Worm (Caenorhabditis elegans) whole organism, young adult: ENCODE data around the gene efn-2.

Experiments used
- B0019.2 ChIP-seq: fragments of 200-800 bp; sonication (Bioruptor generic); conservative IDR thresholded peaks from 2 replicates; pipeline ENCODE4 v1.3.6; 2022; ENCODE audit warnings: missing genetic modification reagents, missing genetic modification characterization, missing compliant biosample characterization
- B0035.1 ChIP-seq: sonication (generic microtip); optimal IDR thresholded peaks from 2 replicates; lab custom pipeline; 2016; ENCODE audit warnings: missing genetic modification characterization, mild to moderate bottlenecking, missing compliant biosample characterization, missing genotype, missing genetic modification reagents
- B0261.1 ChIP-seq: sonication (generic microtip); optimal IDR thresholded peaks from 2 replicates; lab custom pipeline; 2016; ENCODE audit warnings: mild to moderate bottlenecking, missing genetic modification characterization, moderate library complexity, missing compliant biosample characterization
- C06A6.2 ChIP-seq: fragments of 200-800 bp; sonication (Bioruptor generic); conservative IDR thresholded peaks from 2 replicates; pipeline ENCODE4 v1.3.6; 2022; ENCODE audit warnings: missing genetic modification characterization, missing compliant biosample characterization
- C17E4.6 ChIP-seq: fragments of 200-800 bp; sonication (Bioruptor generic); IDR thresholded peaks from 2 replicates; pipeline ENCODE4 v1.3.6; 2022; ENCODE audit warnings: missing genetic modification reagents, missing genetic modification characterization, missing compliant biosample characterization
- F33H1.4 ChIP-seq: fragments of 200-800 bp; sonication (Bioruptor generic); IDR thresholded peaks from 2 replicates; pipeline ENCODE4 v1.3.6; 2022; ENCODE audit warnings: missing genetic modification reagents, missing genetic modification characterization, missing compliant biosample characterization
- F55B11.4 ChIP-seq: sonication (generic microtip); optimal IDR thresholded peaks from 2 replicates; lab custom pipeline; 2016; ENCODE audit warnings: missing compliant biosample characterization, missing genetic modification characterization, borderline replicate concordance; ENCODE audit not compliant: insufficient read depth
- F57A8.1 ChIP-seq: fragments of 200-800 bp; sonication (Bioruptor generic); optimal IDR thresholded peaks from 2 replicates; lab custom pipeline; 2018; ENCODE audit warnings: mild to moderate bottlenecking, missing genetic modification characterization, moderate library complexity, missing compliant biosample characterization
- F57C9.4 ChIP-seq: sonication (generic microtip); optimal IDR thresholded peaks from 2 replicates; lab custom pipeline; 2017; ENCODE audit warnings: mild to moderate bottlenecking, missing genetic modification characterization, missing compliant biosample characterization
- K11D2.4 ChIP-seq: fragments of 200-800 bp; sonication (Bioruptor generic); IDR thresholded peaks from 2 replicates; pipeline ENCODE4 v1.3.6; 2022; ENCODE audit warnings: missing genetic modification reagents, missing genetic modification characterization, missing compliant biosample characterization
- K12H6.12 ChIP-seq: fragments of 200-800 bp; sonication (Bioruptor generic); optimal IDR thresholded peaks from 2 replicates; lab custom pipeline; 2018; ENCODE audit warnings: mild to moderate bottlenecking, missing genetic modification characterization, missing compliant biosample characterization
- T26A5.8 ChIP-seq: sonication (generic microtip); optimal IDR thresholded peaks from 2 replicates; lab custom pipeline; 2016; ENCODE audit warnings: missing genetic modification characterization, missing compliant biosample characterization
- Y56A3A.18 ChIP-seq: fragments of 200-800 bp; sonication (Bioruptor generic); IDR thresholded peaks from 2 replicates; pipeline ENCODE4 v1.3.6; 2022; ENCODE audit warnings: missing genetic modification reagents, missing genetic modification characterization, missing compliant biosample characterization
- atf-7 ChIP-seq: sonication (generic microtip); optimal IDR thresholded peaks from 2 replicates; lab custom pipeline; 2017; ENCODE audit warnings: mild to moderate bottlenecking, missing genetic modification characterization, missing compliant biosample characterization
- attf-6 ChIP-seq: fragments of 200-800 bp; sonication (Bioruptor generic); IDR thresholded peaks from 2 replicates; pipeline ENCODE4 v1.3.6; 2022; ENCODE audit warnings: missing genetic modification reagents, missing genetic modification characterization, missing compliant biosample characterization
- ccch-3 ChIP-seq: fragments of 200-800 bp; sonication (Bioruptor generic); optimal IDR thresholded peaks from 2 replicates; lab custom pipeline; 2018; ENCODE audit warnings: mild to moderate bottlenecking, missing genetic modification characterization, missing compliant biosample characterization
- ceh-27 ChIP-seq: fragments of 200-800 bp; sonication (Bioruptor generic); optimal IDR thresholded peaks from 2 replicates; lab custom pipeline; 2018; ENCODE audit warnings: mild to moderate bottlenecking, missing genetic modification characterization, moderate library complexity, missing compliant biosample characterization
- ceh-79 ChIP-seq: sonication (generic microtip); optimal IDR thresholded peaks from 2 replicates; lab custom pipeline; 2017; ENCODE audit warnings: mild to moderate bottlenecking, missing genetic modification characterization, missing compliant biosample characterization
- dox-1 ChIP-seq: fragments of 200-800 bp; sonication (Bioruptor generic); IDR thresholded peaks from 2 replicates; pipeline ENCODE4 v1.3.6; 2022; ENCODE audit warnings: missing genetic modification reagents, missing genetic modification characterization, missing compliant biosample characterization
- dpff-1 ChIP-seq: sonication (generic microtip); optimal IDR thresholded peaks from 2 replicates; lab custom pipeline; 2017; ENCODE audit warnings: mild to moderate bottlenecking, missing genetic modification characterization, missing compliant biosample characterization
- dpl-1 ChIP-seq: fragments of 150-350 bp; optimal IDR thresholded peaks from 2 replicates; lab custom pipeline; 2014; ENCODE audit warnings: missing biosample characterization, missing genetic modification reagents, missing genetic modification characterization
- efl-1 ChIP-seq: fragments of 150-350 bp; optimal IDR thresholded peaks from 2 replicates; lab custom pipeline; 2014; ENCODE audit warnings: missing biosample characterization, missing genetic modification reagents, missing genetic modification characterization
- egl-18 ChIP-seq: fragments of 200-800 bp; sonication (Bioruptor generic); IDR thresholded peaks from 2 replicates; pipeline ENCODE4 v1.3.6; 2022; ENCODE audit warnings: missing genetic modification reagents, missing genetic modification characterization, missing compliant biosample characterization
- egl-44 ChIP-seq: fragments of 200-800 bp; sonication (Bioruptor generic); IDR thresholded peaks from 2 replicates; pipeline ENCODE4 v1.3.6; 2022; ENCODE audit warnings: missing genetic modification reagents, missing genetic modification characterization, missing compliant biosample characterization
- hsf-1 ChIP-seq: fragments of 200-800 bp; sonication (Bioruptor generic); IDR thresholded peaks from 2 replicates; pipeline ENCODE4 v1.3.6; 2022; ENCODE audit warnings: missing genetic modification reagents, missing genetic modification characterization, missing compliant biosample characterization
- lin-35 ChIP-seq, 3 experiments: fragments of 150-350 bp in 2 of 3; sonication (generic microtip) in 1 of 3; optimal IDR thresholded peaks; 2 replicates each; lab custom pipeline; 2014 to 2018; ENCODE audit warnings: missing biosample characterization in 3 of 3, missing genetic modification characterization in 3 of 3, missing genetic modification reagents in 3 of 3
- madf-10 ChIP-seq: sonication (generic microtip); optimal IDR thresholded peaks from 2 replicates; lab custom pipeline; 2016; ENCODE audit warnings: mild to moderate bottlenecking, missing genetic modification characterization, missing compliant biosample characterization
- mes-4 ChIP-seq: sonication (generic microtip); optimal IDR thresholded peaks from 2 replicates; lab custom pipeline; 2016; ENCODE audit warnings: missing genotype, missing genetic modification characterization, missing compliant biosample characterization
- mxl-1 ChIP-seq: sonication (generic microtip); optimal IDR thresholded peaks from 2 replicates; lab custom pipeline; 2016; ENCODE audit warnings: missing genetic modification characterization, missing compliant biosample characterization
- nhr-90 ChIP-seq: sonication (generic microtip); optimal IDR thresholded peaks from 2 replicates; lab custom pipeline; 2016; ENCODE audit warnings: missing genotype, mild to moderate bottlenecking, missing genetic modification characterization, missing compliant biosample characterization
- repo-1 ChIP-seq: sonication (generic microtip); optimal IDR thresholded peaks from 2 replicates; lab custom pipeline; 2017; ENCODE audit warnings: mild to moderate bottlenecking, missing genetic modification characterization, missing compliant biosample characterization
- rpc-1 ChIP-seq, 2 experiments: fragments of 150-350 bp in 1 of 2; sonication (generic microtip) in 1 of 2; optimal IDR thresholded peaks; 2 replicates each; lab custom pipeline; 2014 to 2018; ENCODE audit warnings: missing biosample characterization in 1 of 2, missing genetic modification characterization in 1 of 2, missing genetic modification reagents in 1 of 2, missing genotype in 1 of 2
- sptf-2 ChIP-seq: fragments of 200-800 bp; sonication (Bioruptor generic); optimal IDR thresholded peaks from 2 replicates; lab custom pipeline; 2018; ENCODE audit warnings: mild to moderate bottlenecking, missing genetic modification characterization, missing compliant biosample characterization
- xnd-1 ChIP-seq: sonication (generic microtip); optimal IDR thresholded peaks from 2 replicates; lab custom pipeline; 2016; ENCODE audit warnings: missing genotype, missing genetic modification reagents, missing genetic modification characterization, missing compliant biosample characterization
- ztf-25 ChIP-seq: fragments of 200-800 bp; sonication (Bioruptor generic); IDR thresholded peaks from 2 replicates; pipeline ENCODE4 v1.3.6; 2022; ENCODE audit warnings: missing genetic modification reagents, missing genetic modification characterization, missing compliant biosample characterization
- ztf-6 ChIP-seq: fragments of 200-800 bp; sonication (Bioruptor generic); IDR thresholded peaks from 2 replicates; pipeline ENCODE4 v1.3.6; 2022; ENCODE audit warnings: missing genetic modification reagents, missing genetic modification characterization, missing compliant biosample characterization

Gene efn-2

ce11 chrIV:10576050-10576449, at the start of gene efn-2:
Gene efn-2 (plus strand): TSS chrIV:10576350.
- TF ChIP-seq ceh-79 (tag; lab: Kevin White, UChicago): no peak
- no peak for TF ChIP-seq egl-18 (GFP tag; lab: Robert Waterston, UW)
- TF ChIP-seq xnd-1 (tag; lab: Kevin White, UChicago): no peak
- TF ChIP-seq atf-7 (tag; lab: Kevin White, UChicago): no peak
- TF ChIP-seq rpc-1 (optimal IDR thresholded peaks at IDR 0.05; lab: Kevin White, UChicago): no peak
- no peak for TF ChIP-seq rpc-1 (tag; optimal IDR thresholded peaks at IDR 0.05; lab: Kevin White, UChicago)
- no peak for TF ChIP-seq madf-10 (tag; lab: Kevin White, UChicago)
- no peak for TF ChIP-seq F33H1.4
- no peak for TF ChIP-seq lin-35 (GFP tag; optimal IDR thresholded peaks at IDR 0.05; lab: Kevin White, UChicago)
- no peak for TF ChIP-seq B0019.2 (GFP tag; lab: Robert Waterston, UW)
- no peak for TF ChIP-seq attf-6 (GFP tag; lab: Robert Waterston, UW)
- no peak for TF ChIP-seq mxl-1 (tag; lab: Kevin White, UChicago)
- TF ChIP-seq K11D2.4: no peak
- no peak for TF ChIP-seq T26A5.8 (tag; lab: Kevin White, UChicago)
- no peak for TF ChIP-seq Y56A3A.18

- TF ChIP-seq F57A8.1 (GFP tag; lab: Kevin White, UChicago): no peak
- TF ChIP-seq ccch-3 (GFP tag; lab: Kevin White, UChicago): no peak
- no peak for TF ChIP-seq mxl-1 (tag; lab: Kevin White, UChicago)
- TF ChIP-seq mes-4 (tag; lab: Kevin White, UChicago): no peak
- TF ChIP-seq F55B11.4: no peak
- TF ChIP-seq dox-1 (GFP tag; lab: Robert Waterston, UW): no peak
Observed at ce11 chrIV:10530648-10531047, 45.5 kb upstream of the efn-2 start, which contains the start of gene T07G12.2. Gene T07G12.2 (plus strand): TSS chrIV:10530709.

ce11 chrIV:10533639-10534038, 42.5 kb upstream of the efn-2 start, which contains the start of gene T07G12.3:
Gene T07G12.3 (plus strand): TSS chrIV:10533939.
- TF ChIP-seq ztf-6 (no peak), egl-18 (GFP tag; lab: Robert Waterston, UW) (no peak), egl-44 (no peak), mes-4 (tag; lab: Kevin White, UChicago) (no peak), sptf-2 (GFP tag; lab: Kevin White, UChicago) (no peak), repo-1 (tag; lab: Kevin White, UChicago) (no peak), ztf-25 (no peak), F57C9.4 (no peak), B0261.1 (tag; lab: Kevin White, UChicago) (no peak), hsf-1 (GFP tag; lab: Robert Waterston, UW) (no peak), efl-1 (GFP tag; lab: Kevin White, UChicago) (no peak), dpff-1 (tag; lab: Kevin White, UChicago) (no peak), K12H6.12 (tag; lab: Kevin White, UChicago) (no peak), C06A6.2 (GFP tag; lab: Robert Waterston, UW) (no peak), B0035.1 (tag; lab: Kevin White, UChicago) (no peak), C17E4.6 (GFP tag; lab: Robert Waterston, UW) (no peak), nhr-90 (no peak), ceh-27 (GFP tag; lab: Kevin White, UChicago) (no peak)

- no peak for TF ChIP-seq mxl-1 (tag; lab: Kevin White, UChicago)
- no peak for TF ChIP-seq dpl-1 (GFP tag; lab: Kevin White, UChicago)
- TF ChIP-seq attf-6 (GFP tag; lab: Robert Waterston, UW): no peak
Observed at ce11 chrIV:10538584-10538983, 37.6 kb upstream of the efn-2 start, which contains the start of gene T07G12.4. Gene T07G12.4 (minus strand): TSS chrIV:10538684.
